Worm (Caenorhabditis elegans): ENCODE data around the gene rimb-1.

DNA sequence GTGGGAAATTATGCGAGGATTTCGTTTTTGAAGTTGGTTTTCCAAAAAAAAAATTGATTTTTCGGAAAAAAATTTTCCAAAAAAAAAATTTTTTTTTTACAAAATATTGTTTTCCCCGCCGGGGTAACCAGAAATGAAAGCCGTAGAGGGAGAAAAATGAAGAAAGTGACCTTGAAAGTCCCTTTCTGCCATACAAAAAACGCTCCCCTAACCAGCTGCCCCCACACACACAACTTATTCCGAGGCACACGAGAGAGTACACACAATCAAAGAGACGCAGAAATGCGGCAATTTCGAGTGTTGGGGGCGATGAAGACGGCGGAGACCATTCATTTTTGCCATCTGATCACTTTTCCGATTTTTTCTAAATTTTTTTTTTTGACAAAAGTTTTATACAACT lies 65.8 kb downstream of the rimb-1 start:
- TF ChIP-seq ces-1 (GFP tag; optimal IDR thresholded peaks at IDR 0.05) (no peak), nhr-76 (tag; optimal IDR thresholded peaks at IDR 0.05) (no peak), ztf-11 (tag; optimal IDR thresholded peaks at IDR 0.05) (no peak), mab-5 (tag; optimal IDR thresholded peaks at IDR 0.05) (no peak), elt-1 (tag; optimal IDR thresholded peaks at IDR 0.05; ENCODE audit: borderline replicate concordance, insufficient read depth) (no peak)
